Worm (Caenorhabditis elegans): ENCODE measurements around the gene Y73F8A.32.

- no peak for TF ChIP-seq ceh-27 (GFP tag; optimal IDR thresholded peaks at IDR 0.05)
- no peak for TF ChIP-seq unc-62 (GFP tag; optimal IDR thresholded peaks at IDR 0.05)
- no peak for TF ChIP-seq snpc-4 (GFP tag; optimal IDR thresholded peaks at IDR 0.05)
- peak in 3 of 4 experiments; percentile 25 to 88 (median 46) for TF ChIP-seq snpc-4 (tag; optimal IDR thresholded peaks at IDR 0.05)
- TF ChIP-seq snpc-3.4 (tag; optimal IDR thresholded peaks at IDR 0.05), result no peak
- TF ChIP-seq unc-130 (GFP tag; optimal IDR thresholded peaks at IDR 0.05), result no peak
- TF ChIP-seq lin-35 (GFP tag; optimal IDR thresholded peaks at IDR 0.05), result no peak
- no peak for TF ChIP-seq pha-4 (tag; optimal IDR thresholded peaks at IDR 0.05)
- no peak for TF ChIP-seq ztf-26 (tag; optimal IDR thresholded peaks at IDR 0.05)
- TF ChIP-seq tbx-9 (tag; optimal IDR thresholded peaks at IDR 0.05; ENCODE audit: borderline replicate concordance), result no peak
- TF ChIP-seq attf-3 (GFP tag; conservative IDR thresholded peaks at IDR 0.05), result no peak
- no peak for TF ChIP-seq mes-4 (tag; optimal IDR thresholded peaks at IDR 0.05)
- no peak for TF ChIP-seq rpc-1 (optimal IDR thresholded peaks at IDR 0.05)
- no peak for TF ChIP-seq rpc-1 (tag; optimal IDR thresholded peaks at IDR 0.05)
- TF ChIP-seq F23B12.7 (tag; optimal IDR thresholded peaks at IDR 0.05; ENCODE audit: insufficient read depth), result no peak
These were observed 47.5 kb downstream of the Y73F8A.32 start, which contains the start of gene Y73F8A.26 for ce11 chrIV:15473588-15474271.
